Fruit fly (Drosophila melanogaster) whole organism, embryonic: Measurements from ENCODE around the gene Cpr23B.

Experiments
- Bteb2 ChIP-seq: fragments of 200-800 bp; sonication (Bioruptor generic); optimal IDR thresholded peaks from 2 replicates; lab custom pipeline; 2016; ENCODE audit warnings: missing biosample characterization, missing genetic modification characterization
- CG10209 ChIP-seq: fragments of 200-800 bp; sonication (Bioruptor generic); optimal IDR thresholded peaks from 3 replicates; lab custom pipeline; 2017; ENCODE audit warnings: missing biosample characterization, mild to moderate bottlenecking, missing genetic modification characterization, missing genetic modification reagents
- CG10267 ChIP-seq: fragments of 200-800 bp; sonication (Bioruptor generic); optimal IDR thresholded peaks from 2 replicates; lab custom pipeline; 2018; ENCODE audit warnings: missing biosample characterization, mild to moderate bottlenecking, missing genetic modification characterization, moderate library complexity
- CG10274 ChIP-seq: fragments of 200-800 bp; sonication (Bioruptor generic); optimal IDR thresholded peaks from 3 replicates; lab custom pipeline; 2017; ENCODE audit warnings: missing biosample characterization, mild to moderate bottlenecking, missing genetic modification characterization
- CG11093 ChIP-seq: fragments of 200-800 bp; sonication (Bioruptor generic); IDR thresholded peaks from 3 replicates; pipeline ENCODE4 v1.3.6; 2022; ENCODE audit warnings: missing biosample characterization, missing genetic modification characterization
- CG11247 ChIP-seq: fragments of 200-800 bp; sonication (Bioruptor generic); IDR thresholded peaks from 2 replicates; pipeline ENCODE4 v1.3.6; 2022; ENCODE audit warnings: missing biosample characterization, missing genetic modification characterization
- CG11696 ChIP-seq: fragments of 200-800 bp; sonication (Bioruptor generic); IDR thresholded peaks from 2 replicates; pipeline ENCODE4 v1.3.6; 2022; ENCODE audit warnings: missing biosample characterization, missing genetic modification characterization
- CG1233 ChIP-seq: fragments of 200-800 bp; sonication (Bioruptor generic); optimal IDR thresholded peaks from 4 replicates; lab custom pipeline; 2018; ENCODE audit warnings: missing biosample characterization, mild to moderate bottlenecking, missing genetic modification characterization
- CG14965 ChIP-seq: fragments of 200-800 bp; sonication (Bioruptor generic); optimal IDR thresholded peaks from 2 replicates; lab custom pipeline; 2016; ENCODE audit warnings: missing biosample characterization, missing genetic modification characterization, borderline replicate concordance
- CG16815 ChIP-seq: fragments of 200-800 bp; sonication (Bioruptor generic); optimal IDR thresholded peaks from 3 replicates; lab custom pipeline; 2017; ENCODE audit warnings: missing biosample characterization, mild to moderate bottlenecking, missing genetic modification characterization
- CG17359 ChIP-seq: fragments of 200-800 bp; sonication (Bioruptor generic); optimal IDR thresholded peaks from 3 replicates; lab custom pipeline; 2018; ENCODE audit warnings: missing biosample characterization, mild to moderate bottlenecking, missing genetic modification characterization, moderate library complexity
- CG31388 ChIP-seq: fragments of 200-800 bp; sonication (Bioruptor generic); optimal IDR thresholded peaks from 2 replicates; lab custom pipeline; 2016; ENCODE audit warnings: missing biosample characterization, missing genetic modification characterization
- CG33213 ChIP-seq: fragments of 200-800 bp; sonication (Bioruptor generic); optimal IDR thresholded peaks from 3 replicates; lab custom pipeline; 2016; ENCODE audit warnings: missing biosample characterization, missing genetic modification characterization
- CG42726 ChIP-seq: fragments of 200-800 bp; sonication (Bioruptor generic); IDR thresholded peaks from 2 replicates; pipeline ENCODE4 v1.3.6; 2022; ENCODE audit warnings: missing biosample characterization, missing genetic modification characterization; ENCODE audit not compliant: partially characterized antibody
- CG5953 ChIP-seq: fragments of 200-800 bp; sonication (Bioruptor generic); IDR thresholded peaks from 2 replicates; pipeline ENCODE4 v1.3.6; 2022; ENCODE audit warnings: missing biosample characterization, missing genetic modification characterization
- CG6689 ChIP-seq: fragments of 200-800 bp; sonication (Bioruptor generic); IDR thresholded peaks from 2 replicates; pipeline ENCODE4 v1.3.6; 2022; ENCODE audit warnings: missing biosample characterization, missing genetic modification characterization
- CG7963 ChIP-seq: fragments of 200-800 bp; sonication (Bioruptor generic); IDR thresholded peaks from 3 replicates; pipeline ENCODE4 v1.3.6; 2022; ENCODE audit warnings: missing biosample characterization, missing genetic modification characterization; ENCODE audit not compliant: partially characterized antibody
- CG8944 ChIP-seq: fragments of 200-800 bp; sonication (Bioruptor generic); optimal IDR thresholded peaks from 3 replicates; lab custom pipeline; 2016; ENCODE audit warnings: missing biosample characterization, missing genetic modification characterization
- D19A ChIP-seq: fragments of 200-800 bp; optimal IDR thresholded peaks from 3 replicates; lab custom pipeline; 2019; ENCODE audit warnings: missing biosample characterization, mild to moderate bottlenecking, missing genetic modification characterization, moderate library complexity
- Deaf1 ChIP-seq: fragments of 200-800 bp; optimal IDR thresholded peaks from 3 replicates; lab custom pipeline; 2019; ENCODE audit warnings: missing biosample characterization, mild to moderate bottlenecking, missing genetic modification characterization, moderate library complexity
- E2f1 ChIP-seq: fragments of 200-800 bp; sonication (Bioruptor generic); IDR thresholded peaks from 2 replicates; pipeline ENCODE4 v1.3.6; 2022; ENCODE audit warnings: missing biosample characterization, missing genetic modification characterization
- Fer2 ChIP-seq: fragments of 200-800 bp; sonication (Bioruptor generic); optimal IDR thresholded peaks from 2 replicates; lab custom pipeline; 2018; ENCODE audit warnings: missing biosample characterization, mild to moderate bottlenecking, missing genetic modification characterization, moderate library complexity
- HmgZ ChIP-seq: fragments of 200-800 bp; sonication (Bioruptor generic); optimal IDR thresholded peaks from 2 replicates; lab custom pipeline; 2018; ENCODE audit warnings: missing biosample characterization, mild to moderate bottlenecking, missing genetic modification characterization
- Hmr ChIP-seq: fragments of 200-800 bp; sonication (Bioruptor generic); optimal IDR thresholded peaks from 3 replicates; lab custom pipeline; 2017; ENCODE audit warnings: mild to moderate bottlenecking, missing biosample characterization, missing genetic modification reagents, missing genetic modification characterization
- Hr51 ChIP-seq, 2 experiments: fragments of 200-800 bp; sonication (Bioruptor generic); optimal IDR thresholded peaks; 2 replicates in 1 of 2; 3 replicates in 1 of 2; lab custom pipeline; 2016 to 2018; ENCODE audit warnings: missing biosample characterization in 2 of 2, missing genetic modification characterization in 2 of 2, mild to moderate bottlenecking in 1 of 2, moderate library complexity in 1 of 2
- Max ChIP-seq: fragments of 200-800 bp; sonication (Bioruptor generic); optimal IDR thresholded peaks from 2 replicates; lab custom pipeline; 2016; ENCODE audit warnings: missing biosample characterization, mild to moderate bottlenecking, missing genetic modification characterization
- NC2α ChIP-seq: fragments of 200-800 bp; sonication (Bioruptor generic); optimal IDR thresholded peaks from 2 replicates; lab custom pipeline; 2016; ENCODE audit warnings: missing biosample characterization, missing genetic modification characterization
- NK7.1 ChIP-seq: fragments of 200-800 bp; sonication (Bioruptor generic); optimal IDR thresholded peaks from 3 replicates; lab custom pipeline; 2016; ENCODE audit warnings: missing biosample characterization, missing genetic modification characterization
- Rfx ChIP-seq: fragments of 200-800 bp; sonication (Bioruptor generic); IDR thresholded peaks from 2 replicates; pipeline ENCODE4 v1.3.6; 2022; ENCODE audit warnings: missing biosample characterization, missing genetic modification characterization
- Spps ChIP-seq: fragments of 200-800 bp; sonication (Bioruptor generic); optimal IDR thresholded peaks from 2 replicates; lab custom pipeline; 2018; ENCODE audit warnings: missing biosample characterization, mild to moderate bottlenecking, missing genetic modification characterization
- Sry-δ ChIP-seq: fragments of 200-800 bp; sonication (Bioruptor generic); optimal IDR thresholded peaks from 2 replicates; lab custom pipeline; 2016; ENCODE audit warnings: missing biosample characterization, missing genetic modification characterization
- Tbp ChIP-seq: fragments of >200 bp; optimal IDR thresholded peaks from 2 replicates; lab custom pipeline; 2018; ENCODE audit warnings: missing biosample characterization, missing genetic modification characterization
- abd-A ChIP-seq: fragments of 200-800 bp; sonication (Bioruptor generic); optimal IDR thresholded peaks from 3 replicates; lab custom pipeline; 2019; ENCODE audit warnings: missing biosample characterization, mild to moderate bottlenecking, missing genetic modification characterization, moderate library complexity
- cato ChIP-seq: fragments of 200-800 bp; sonication (Bioruptor generic); optimal IDR thresholded peaks from 2 replicates; lab custom pipeline; 2016; ENCODE audit warnings: missing biosample characterization, missing genetic modification characterization, borderline replicate concordance
- chm ChIP-seq: fragments of 200-800 bp; sonication (Bioruptor generic); IDR thresholded peaks from 2 replicates; pipeline ENCODE4 v1.3.6; 2022; ENCODE audit warnings: missing biosample characterization, missing genetic modification characterization
- cwo ChIP-seq: fragments of 200-800 bp; sonication (Bioruptor generic); optimal IDR thresholded peaks from 3 replicates; lab custom pipeline; 2017; ENCODE audit warnings: missing biosample characterization, missing genetic modification characterization, mild to moderate bottlenecking, moderate library complexity, missing genetic modification reagents
- dati ChIP-seq: fragments of 200-800 bp; sonication (Bioruptor generic); IDR thresholded peaks from 2 replicates; pipeline ENCODE4 v1.3.6; 2022; ENCODE audit warnings: missing biosample characterization, missing genetic modification characterization
- dysf ChIP-seq: fragments of 200-800 bp; sonication (Bioruptor generic); IDR thresholded peaks from 3 replicates; pipeline ENCODE4 v1.3.6; 2022; ENCODE audit warnings: missing biosample characterization, missing genetic modification characterization
- ewg ChIP-seq: fragments of 200-800 bp; sonication (Bioruptor generic); optimal IDR thresholded peaks from 3 replicates; lab custom pipeline; 2017; ENCODE audit warnings: mild to moderate bottlenecking, missing biosample characterization, missing genetic modification reagents, missing genetic modification characterization
- fru ChIP-seq: fragments of >200 bp; optimal IDR thresholded peaks from 2 replicates; lab custom pipeline; 2017
- nau ChIP-seq: fragments of 200-800 bp; sonication (Bioruptor generic); optimal IDR thresholded peaks from 3 replicates; lab custom pipeline; 2017; ENCODE audit warnings: missing biosample characterization, mild to moderate bottlenecking, missing genetic modification characterization, missing genetic modification reagents
- phol ChIP-seq: fragments of 200-800 bp; sonication (Bioruptor generic); optimal IDR thresholded peaks from 3 replicates; lab custom pipeline; 2018; ENCODE audit warnings: missing biosample characterization, mild to moderate bottlenecking, missing genetic modification characterization, moderate library complexity
- pita ChIP-seq: fragments of 200-800 bp; sonication (Bioruptor generic); optimal IDR thresholded peaks from 2 replicates; lab custom pipeline; 2017; ENCODE audit warnings: missing biosample characterization, mild to moderate bottlenecking, missing genetic modification characterization
- pzg ChIP-seq: fragments of 200-800 bp; sonication (Bioruptor generic); optimal IDR thresholded peaks from 3 replicates; lab custom pipeline; 2018; ENCODE audit warnings: missing biosample characterization, mild to moderate bottlenecking, missing genetic modification characterization, moderate library complexity
- seq ChIP-seq: fragments of 200-800 bp; sonication (Bioruptor generic); IDR thresholded peaks from 2 replicates; pipeline ENCODE4 v1.3.6; 2022; ENCODE audit warnings: missing biosample characterization, missing genetic modification characterization
- slou ChIP-seq: fragments of 200-800 bp; sonication (Bioruptor generic); optimal IDR thresholded peaks from 3 replicates; lab custom pipeline; 2016; ENCODE audit warnings: missing biosample characterization, missing genetic modification characterization
- tna ChIP-seq: fragments of 200-800 bp; sonication (Bioruptor generic); IDR thresholded peaks from 2 replicates; pipeline ENCODE4 v1.3.6; 2022; ENCODE audit warnings: missing biosample characterization, missing genetic modification characterization; ENCODE audit not compliant: partially characterized antibody
- zfh1 ChIP-seq: fragments of 200-800 bp; sonication (Bioruptor generic); IDR thresholded peaks from 3 replicates; pipeline ENCODE4 v1.3.6; 2022; ENCODE audit warnings: missing biosample characterization, missing genetic modification characterization
- zfh2 ChIP-seq: fragments of 200-800 bp; sonication (Bioruptor generic); optimal IDR thresholded peaks from 2 replicates; lab custom pipeline; 2016; ENCODE audit warnings: missing biosample characterization, missing genetic modification characterization

Cpr23B gene

dm6 chr2L:2874542-2875194, 36.5 kb downstream of the Cpr23B start, which contains the start of gene CG8814 (continued):
- TF ChIP-seq Tbp (GFP tag; lab: Kevin White, UChicago), result no peak
- TF ChIP-seq D19A (tag; lab: Kevin White, UChicago), result peak; percentile 75
- no peak for TF ChIP-seq CG33213 (GFP tag; lab: Kevin White, UChicago)
- peak; percentile 11 for TF ChIP-seq CG17359 (tag; lab: Kevin White, UChicago)
- peak; percentile 37 for TF ChIP-seq ewg (GFP tag; lab: Kevin White, UChicago)
- TF ChIP-seq CG11093 (GFP tag; lab: Robert Waterston, UW), result peak; percentile 57; the same call in 1 of the 3 replicates
- peak; percentile 80 for TF ChIP-seq Sry-δ (GFP tag; lab: Kevin White, UChicago)
- no peak for TF ChIP-seq NC2α
- TF ChIP-seq cato (GFP tag; lab: Kevin White, UChicago), result peak; percentile 48
- peak; percentile 33 for TF ChIP-seq Bteb2 (GFP tag; lab: Kevin White, UChicago)
- peak; percentile 68 for TF ChIP-seq slou (GFP tag; lab: Kevin White, UChicago)
- TF ChIP-seq Spps (tag; lab: Kevin White, UChicago), result no peak
- TF ChIP-seq CG10209 (GFP tag; lab: Kevin White, UChicago), result peak; percentile 58
- TF ChIP-seq CG1233 (GFP tag; lab: Kevin White, UChicago), result peak; percentile 43
- peak; percentile 62 for TF ChIP-seq pzg (GFP tag; lab: Kevin White, UChicago)
- no peak for TF ChIP-seq CG11696 (GFP tag; lab: Robert Waterston, UW)
- no peak for TF ChIP-seq CG5953
- TF ChIP-seq CG11247 (GFP tag; lab: Robert Waterston, UW), result peak; percentile 63; the same call in 1 of the 2 replicates
- no peak; the same call in 2 of the 3 replicates for TF ChIP-seq CG7963
- TF ChIP-seq pita, result no peak
- peak; percentile 48 for TF ChIP-seq zfh2 (GFP tag; lab: Kevin White, UChicago)
- TF ChIP-seq dati, result no peak
- TF ChIP-seq E2f1 (GFP tag; lab: Robert Waterston, UW), result peak; percentile 47; the same call in 1 of the 2 replicates
- TF ChIP-seq zfh1 (GFP tag; lab: Robert Waterston, UW), result peak; percentile 64
- peak; percentile 34 for TF ChIP-seq CG8944 (GFP tag; lab: Kevin White, UChicago)
- no peak for TF ChIP-seq HmgZ
- peak; percentile 45 for TF ChIP-seq Max (GFP tag; lab: Kevin White, UChicago)
- TF ChIP-seq CG10274, result peak; percentile 74
- no peak for TF ChIP-seq CG14965 (GFP tag; lab: Kevin White, UChicago)
- peak; percentile 88 for TF ChIP-seq phol (tag; lab: Kevin White, UChicago)
- TF ChIP-seq Hmr (GFP tag; lab: Kevin White, UChicago), result peak; percentile 69
- TF ChIP-seq Fer2 (tag; lab: Kevin White, UChicago), result peak; percentile 18
- TF ChIP-seq Rfx (GFP tag; lab: Robert Waterston, UW), result peak; percentile 75
- peak; percentile 76 for TF ChIP-seq CG10267 (tag; lab: Kevin White, UChicago)
- TF ChIP-seq chm (GFP tag; lab: Robert Waterston, UW), result 0 out of 2 replicates have a peak, but pooled peaks have one; percentile 11
- 0 out of 2 replicates have a peak, but pooled peaks have one; percentile 14 for TF ChIP-seq CG42726 (GFP tag; lab: Robert Waterston, UW)
- peak; percentile 72; the same call in 2 of the 3 replicates for TF ChIP-seq dysf
- TF ChIP-seq abd-A, result peak; percentile 78
- TF ChIP-seq fru (lab: Kevin White, UChicago), result no peak
- TF ChIP-seq CG6689, result peak; percentile 74
- peak; percentile 61 for TF ChIP-seq CG16815 (GFP tag; lab: Kevin White, UChicago)
- TF ChIP-seq tna (GFP tag; lab: Robert Waterston, UW), result peak; percentile 42
- peak; percentile 57 for TF ChIP-seq Deaf1 (tag; lab: Kevin White, UChicago)
- TF ChIP-seq nau (GFP tag; lab: Kevin White, UChicago), result peak; percentile 22
- TF ChIP-seq cwo (GFP tag; lab: Kevin White, UChicago), result peak; percentile 32
- TF ChIP-seq CG31388 (GFP tag; lab: Kevin White, UChicago), result peak; percentile 50
- TF ChIP-seq seq, result no peak
- TF ChIP-seq NK7.1 (GFP tag; lab: Kevin White, UChicago), result no peak
- TF ChIP-seq Hr51 (GFP tag; optimal IDR thresholded peaks at IDR 0.05; lab: Kevin White, UChicago), result peak; percentile 66
